Worm (Caenorhabditis elegans) whole organism, midembryonic: ENCODE results near the gene F07E5.5.

Experiments
- cog-1 ChIP-seq: sonication (generic microtip); optimal IDR thresholded peaks from 2 replicates; lab custom pipeline; 2016; ENCODE audit warnings: missing genetic modification characterization, missing compliant biosample characterization
- ref-1 ChIP-seq: fragments of 200-800 bp; sonication (Bioruptor generic); conservative IDR thresholded peaks from 2 replicates; pipeline ENCODE4 v1.3.6; 2022; ENCODE audit warnings: missing genetic modification reagents, missing genetic modification characterization, missing compliant biosample characterization
- tab-1 ChIP-seq: fragments of 200-800 bp; sonication (Bioruptor generic); IDR thresholded peaks from 2 replicates; pipeline ENCODE4 v1.3.6; 2022; ENCODE audit warnings: missing genetic modification characterization, missing compliant biosample characterization
- ztf-23 ChIP-seq: fragments of 200-800 bp; sonication (Bioruptor generic); IDR thresholded peaks from 2 replicates; pipeline ENCODE4 v1.3.6; 2022; ENCODE audit warnings: missing genetic modification reagents, missing genetic modification characterization, missing compliant biosample characterization

DNA sequence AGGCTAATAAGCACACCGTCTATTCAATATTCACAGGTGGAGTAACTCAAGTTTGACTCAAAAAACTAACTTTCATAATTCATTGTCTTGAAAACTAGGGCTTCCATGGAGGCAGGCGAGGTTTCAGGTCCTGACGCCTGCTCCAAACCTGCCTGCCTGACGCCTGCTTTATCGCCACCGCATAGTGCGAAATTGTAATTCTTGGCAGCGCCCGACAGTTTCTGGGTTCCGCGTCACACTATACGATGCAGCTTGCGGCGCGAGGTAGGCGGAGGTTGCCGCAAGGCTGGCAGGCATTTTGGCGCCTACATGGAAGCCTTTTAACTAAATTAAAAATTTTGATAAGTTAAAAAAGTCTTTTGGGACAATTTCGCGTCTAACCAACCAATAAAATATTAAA, 28.3 kb upstream of the F07E5.5 start:
- TF ChIP-seq cog-1 (tag; lab: Kevin White, UChicago) (no peak), ref-1 (no peak), ztf-23 (GFP tag; lab: Robert Waterston, UW) (no peak), tab-1 (GFP tag; lab: Robert Waterston, UW) (no peak)
